Worm (Caenorhabditis elegans): Measurements from ENCODE around the gene clec-38.

ce11 chrV:16746231-16746990, 11.0 kb upstream of the clec-38 start, which contains the start of gene gyg-2:
- TF ChIP-seq dao-5 (tag; optimal IDR thresholded peaks at IDR 0.05) (no peak), W03F9.2 (tag; optimal IDR thresholded peaks at IDR 0.05) (no peak)

All from whole organism, L4/young adult.